Fruit fly (Drosophila melanogaster): ENCODE data around the gene Set2.

The Set2 gene

dm6 chrX:13392764-13393163 lies 20.3 kb upstream of the Set2 start:
- no peak for TF ChIP-seq net (GFP tag; optimal IDR thresholded peaks at IDR 0.05)
- TF ChIP-seq Sox14 (GFP tag; optimal IDR thresholded peaks at IDR 0.05) = no peak
- no peak for TF ChIP-seq CG34406 (GFP tag; optimal IDR thresholded peaks at IDR 0.05)
- TF ChIP-seq Met (GFP tag; optimal IDR thresholded peaks at IDR 0.05) = no peak
- no peak for TF ChIP-seq cyc (GFP tag; optimal IDR thresholded peaks at IDR 0.05)
- no peak for TF ChIP-seq OdsH (GFP tag; optimal IDR thresholded peaks at IDR 0.05)
- no peak for TF ChIP-seq CG3032 (tag; optimal IDR thresholded peaks at IDR 0.05)
- TF ChIP-seq spab (GFP tag; optimal IDR thresholded peaks at IDR 0.05) = no peak
- TF ChIP-seq Ets21C (GFP tag; optimal IDR thresholded peaks at IDR 0.05) = no peak
- no peak for TF ChIP-seq esn (GFP tag; optimal IDR thresholded peaks at IDR 0.05)
- no peak for TF ChIP-seq vri (GFP tag; optimal IDR thresholded peaks at IDR 0.05)
- TF ChIP-seq CG15336 (GFP tag; IDR thresholded peaks at IDR 0.05) = no peak
- no peak for TF ChIP-seq CG32006 (GFP tag; optimal IDR thresholded peaks at IDR 0.05)
- TF ChIP-seq CG10631 (GFP tag; optimal IDR thresholded peaks at IDR 0.05) = no peak
- TF ChIP-seq Eip78C (GFP tag) = no peak
- TF ChIP-seq pdm3 (GFP tag; optimal IDR thresholded peaks at IDR 0.05) = no peak
- TF ChIP-seq CG6276 (GFP tag; optimal IDR thresholded peaks at IDR 0.05) = no peak
- TF ChIP-seq topi (GFP tag; optimal IDR thresholded peaks at IDR 0.05) = no peak
- TF ChIP-seq eg (GFP tag; IDR thresholded peaks at IDR 0.05) = no peak
- TF ChIP-seq Blimp-1 (GFP tag; optimal IDR thresholded peaks at IDR 0.05) = no peak

DNA sequence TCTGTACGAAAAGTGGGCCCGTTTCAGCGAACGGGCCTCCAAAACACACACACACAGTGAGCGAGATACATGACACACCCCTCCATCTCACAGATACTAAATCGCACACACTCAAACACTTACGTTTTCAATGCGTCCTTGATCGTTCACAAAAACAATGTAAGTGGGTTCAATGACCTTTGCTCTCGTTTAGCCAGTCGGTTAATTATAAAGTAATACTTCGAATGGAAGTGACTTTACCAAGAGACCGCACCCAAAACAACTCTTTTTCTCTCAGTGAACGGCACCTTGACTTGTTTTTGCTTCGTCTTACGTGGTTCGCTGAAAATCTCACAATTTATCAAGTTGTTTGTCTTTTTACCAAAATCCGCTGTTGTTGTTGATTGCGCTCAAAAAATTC lies 18.7 kb upstream of the Set2 start:
- TF ChIP-seq Eip93F (GFP tag; optimal IDR thresholded peaks at IDR 0.05) (no peak), Gug (GFP tag; IDR thresholded peaks at IDR 0.05) (0 out of 2 replicates have a peak, but pooled peaks have one; percentile 16), acj6 (GFP tag; optimal IDR thresholded peaks at IDR 0.05) (peak; percentile 19), dac (GFP tag; optimal IDR thresholded peaks at IDR 0.05) (no peak), CG34406 (GFP tag; optimal IDR thresholded peaks at IDR 0.05) (peak; percentile 35), pdm3 (GFP tag; optimal IDR thresholded peaks at IDR 0.05) (peak; percentile 16), lz (GFP tag; optimal IDR thresholded peaks at IDR 0.05) (peak; percentile 32), topi (GFP tag; optimal IDR thresholded peaks at IDR 0.05) (peak; percentile 50), Blimp-1 (GFP tag; optimal IDR thresholded peaks at IDR 0.05) (peak; percentile 67), CG6854 (GFP tag; optimal IDR thresholded peaks at IDR 0.05) (peak; percentile 21), CG8632 (GFP tag; optimal IDR thresholded peaks at IDR 0.05) (peak; percentile 15), Lpt (GFP tag; optimal IDR thresholded peaks at IDR 0.05) (no peak), Ets21C (GFP tag; optimal IDR thresholded peaks at IDR 0.05) (peak; percentile 12), CG10631 (GFP tag; optimal IDR thresholded peaks at IDR 0.05) (peak; percentile 21), CG1621 (tag; optimal IDR thresholded peaks at IDR 0.05) (no peak), fd85E (GFP tag; optimal IDR thresholded peaks at IDR 0.05) (no peak), CG6792 (GFP tag; optimal IDR thresholded peaks at IDR 0.05) (no peak), Eip78C (GFP tag) (peak; percentile 71), vri (GFP tag; optimal IDR thresholded peaks at IDR 0.05) (peak; percentile 47), Sox102F (GFP tag; optimal IDR thresholded peaks at IDR 0.05) (peak; percentile 58), Ets96B (tag; optimal IDR thresholded peaks at IDR 0.05) (no peak), dsx (GFP tag; optimal IDR thresholded peaks at IDR 0.05; ENCODE audit: poor library complexity, severe bottlenecking) (peak; percentile 59), CG6163 (GFP tag; IDR thresholded peaks at IDR 0.05) (0 out of 3 replicates have a peak, but pooled peaks have one; percentile 34), CG16779 (tag; optimal IDR thresholded peaks at IDR 0.05) (no peak), CG3032 (tag; optimal IDR thresholded peaks at IDR 0.05) (no peak), CG3919 (GFP tag; optimal IDR thresholded peaks at IDR 0.05) (no peak), esn (GFP tag; optimal IDR thresholded peaks at IDR 0.05) (peak; percentile 63), CG32006 (GFP tag; optimal IDR thresholded peaks at IDR 0.05) (peak; percentile 40), Hr39 (GFP tag; optimal IDR thresholded peaks at IDR 0.05) (peak; percentile 49), svp (GFP tag) (peak; percentile 80), Eip75B (GFP tag; optimal IDR thresholded peaks at IDR 0.05) (peak; percentile 37), OdsH (GFP tag; optimal IDR thresholded peaks at IDR 0.05) (peak; percentile 48), spab (GFP tag; optimal IDR thresholded peaks at IDR 0.05) (no peak), CG15336 (GFP tag; IDR thresholded peaks at IDR 0.05) (0 out of 2 replicates have a peak, but pooled peaks have one; percentile 29), CG6276 (GFP tag; optimal IDR thresholded peaks at IDR 0.05) (no peak), Hr38 (GFP tag; optimal IDR thresholded peaks at IDR 0.05) (no peak), Smox (GFP tag; optimal IDR thresholded peaks at IDR 0.05) (peak; percentile 46), achi (GFP tag; optimal IDR thresholded peaks at IDR 0.05) (no peak), salr (GFP tag; optimal IDR thresholded peaks at IDR 0.05) (no peak), CG7368 (GFP tag; optimal IDR thresholded peaks at IDR 0.05) (peak; percentile 16), Sox14 (GFP tag; optimal IDR thresholded peaks at IDR 0.05) (no peak), Hr4 (GFP tag; optimal IDR thresholded peaks at IDR 0.05) (peak; percentile 16), fd59A (GFP tag; optimal IDR thresholded peaks at IDR 0.05) (no peak), CG6808 (GFP tag; optimal IDR thresholded peaks at IDR 0.05) (no peak)

Measured in whole organism, prepupa.